Fruit fly (Drosophila melanogaster) whole organism, embryonic: ENCODE measurements around the gene kirre.

ENCODE experiments used
- Adf1 ChIP-seq: fragments of 200-800 bp; sonication (Bioruptor generic); IDR thresholded peaks from 2 replicates; pipeline ENCODE4 v1.3.6; 2022; ENCODE audit warnings: missing biosample characterization, missing genetic modification characterization
- BEAF-32 ChIP-seq: fragments of 200-800 bp; sonication (Bioruptor generic); optimal IDR thresholded peaks from 3 replicates; lab custom pipeline; 2017; ENCODE audit warnings: missing biosample characterization, missing genetic modification characterization, mild to moderate bottlenecking, moderate library complexity, missing genetic modification reagents
- Bgb ChIP-seq: fragments of 200-800 bp; sonication (Bioruptor generic); IDR thresholded peaks from 2 replicates; pipeline ENCODE4 v1.3.6; 2022; ENCODE audit warnings: missing biosample characterization, missing genetic modification characterization; ENCODE audit not compliant: partially characterized antibody
- CG10209 ChIP-seq: fragments of 200-800 bp; sonication (Bioruptor generic); optimal IDR thresholded peaks from 3 replicates; lab custom pipeline; 2017; ENCODE audit warnings: missing biosample characterization, mild to moderate bottlenecking, missing genetic modification characterization, missing genetic modification reagents
- CG1024 ChIP-seq: fragments of 200-800 bp; sonication (Bioruptor generic); IDR thresholded peaks from 2 replicates; pipeline ENCODE4 v1.3.6; 2022; ENCODE audit warnings: missing biosample characterization, missing genetic modification characterization
- CG10431 ChIP-seq: fragments of 200-800 bp; sonication (Bioruptor generic); optimal IDR thresholded peaks from 3 replicates; lab custom pipeline; 2018; ENCODE audit warnings: missing biosample characterization, mild to moderate bottlenecking, missing genetic modification characterization
- CG11247 ChIP-seq: fragments of 200-800 bp; sonication (Bioruptor generic); IDR thresholded peaks from 2 replicates; pipeline ENCODE4 v1.3.6; 2022; ENCODE audit warnings: missing biosample characterization, missing genetic modification characterization
- CG11456 ChIP-seq: fragments of 200-800 bp; sonication (Bioruptor generic); IDR thresholded peaks from 3 replicates; pipeline ENCODE4 v1.3.6; 2022; ENCODE audit warnings: missing biosample characterization, missing genetic modification characterization
- CG12071 ChIP-seq: fragments of 200-800 bp; sonication (Bioruptor generic); optimal IDR thresholded peaks from 3 replicates; lab custom pipeline; 2018; ENCODE audit warnings: missing biosample characterization, mild to moderate bottlenecking, missing genetic modification characterization
- CG12155 ChIP-seq: fragments of 200-800 bp; sonication (Bioruptor generic); optimal IDR thresholded peaks from 3 replicates; lab custom pipeline; 2016; ENCODE audit warnings: missing biosample characterization, missing genetic modification characterization
- CG12236 ChIP-seq: fragments of 200-800 bp; sonication (Bioruptor generic); optimal IDR thresholded peaks from 2 replicates; lab custom pipeline; 2016; ENCODE audit warnings: missing biosample characterization, missing genetic modification characterization
- CG12299 ChIP-seq: fragments of 200-800 bp; sonication (Bioruptor generic); optimal IDR thresholded peaks from 2 replicates; lab custom pipeline; 2018; ENCODE audit warnings: missing biosample characterization, mild to moderate bottlenecking, missing genetic modification characterization
- CG17912 ChIP-seq: fragments of 200-800 bp; sonication (Bioruptor generic); optimal IDR thresholded peaks from 2 replicates; lab custom pipeline; 2018; ENCODE audit warnings: missing biosample characterization, mild to moderate bottlenecking, missing genetic modification characterization
- CG30020 ChIP-seq: fragments of 200-800 bp; optimal IDR thresholded peaks from 2 replicates; lab custom pipeline; 2019; ENCODE audit warnings: missing biosample characterization, mild to moderate bottlenecking, missing genetic modification characterization, moderate library complexity
- CG34224 ChIP-seq: fragments of 200-800 bp; sonication (Bioruptor generic); IDR thresholded peaks from 3 replicates; pipeline ENCODE4 v1.3.6; 2022; ENCODE audit warnings: missing biosample characterization, missing genetic modification characterization; ENCODE audit not compliant: partially characterized antibody
- CG43689 ChIP-seq: fragments of 200-800 bp; sonication (Bioruptor generic); IDR thresholded peaks from 2 replicates; pipeline ENCODE4 v1.3.6; 2022; ENCODE audit warnings: missing biosample characterization, missing genetic modification characterization
- CG5953 ChIP-seq: fragments of 200-800 bp; sonication (Bioruptor generic); IDR thresholded peaks from 2 replicates; pipeline ENCODE4 v1.3.6; 2022; ENCODE audit warnings: missing biosample characterization, missing genetic modification characterization
- CG8290 ChIP-seq, 3 experiments: fragments of 200-800 bp; sonication (Bioruptor generic); optimal IDR thresholded peaks; 2 replicates each; lab custom pipeline; 2016 to 2019; ENCODE audit warnings: missing biosample characterization in 3 of 3, missing genetic modification characterization in 3 of 3, mild to moderate bottlenecking in 2 of 3, moderate library complexity in 1 of 3
- CG9932 ChIP-seq: fragments of 200-800 bp; sonication (Bioruptor generic); IDR thresholded peaks from 2 replicates; pipeline ENCODE4 v1.3.6; 2022; ENCODE audit warnings: missing biosample characterization, missing genetic modification characterization
- CHES-1-like ChIP-seq: fragments of 200-800 bp; sonication (Bioruptor generic); optimal IDR thresholded peaks from 2 replicates; lab custom pipeline; 2016; ENCODE audit warnings: missing biosample characterization, missing genetic modification characterization
- D ChIP-seq, 2 experiments: fragments of 200-800 bp in 1 of 2; fragments of >200 bp in 1 of 2; sonication (Bioruptor generic) in 1 of 2; optimal IDR thresholded peaks; 2 replicates in 1 of 2; 3 replicates in 1 of 2; lab custom pipeline; 2017; ENCODE audit warnings: mild to moderate bottlenecking in 1 of 2, missing biosample characterization in 1 of 2, missing genetic modification characterization in 1 of 2, missing genetic modification reagents in 1 of 2
- Dek ChIP-seq: fragments of 200-800 bp; sonication (Bioruptor generic); optimal IDR thresholded peaks from 3 replicates; lab custom pipeline; 2019; ENCODE audit warnings: missing biosample characterization, mild to moderate bottlenecking, missing genetic modification characterization, moderate library complexity
- Dip3 ChIP-seq: fragments of 200-800 bp; sonication (Bioruptor generic); optimal IDR thresholded peaks from 3 replicates; lab custom pipeline; 2016; ENCODE audit warnings: missing biosample characterization, missing genetic modification characterization
- E2f1 ChIP-seq: fragments of 200-800 bp; sonication (Bioruptor generic); IDR thresholded peaks from 2 replicates; pipeline ENCODE4 v1.3.6; 2022; ENCODE audit warnings: missing biosample characterization, missing genetic modification characterization
- Hr78 ChIP-seq, 2 experiments: fragments of 200-800 bp in 1 of 2; fragments of >200 bp in 1 of 2; sonication (Bioruptor generic) in 1 of 2; optimal IDR thresholded peaks; 2 replicates each; lab custom pipeline; 2017 to 2019; ENCODE audit warnings: missing biosample characterization in 2 of 2, missing genetic modification characterization in 2 of 2, mild to moderate bottlenecking in 1 of 2, moderate library complexity in 1 of 2
- Med ChIP-seq: fragments of 200-800 bp; sonication (Bioruptor generic); peaks from one replicate; lab custom pipeline; 2016; ENCODE audit warnings: missing biosample characterization, missing genetic modification characterization, mild to moderate bottlenecking, inconsistent platforms, moderate library complexity
- Mes4 ChIP-seq: fragments of 200-800 bp; sonication (Bioruptor generic); optimal IDR thresholded peaks from 2 replicates; lab custom pipeline; 2016; ENCODE audit warnings: missing biosample characterization, missing genetic modification characterization
- Sox100B ChIP-seq: fragments of 200-800 bp; sonication (Bioruptor generic); optimal IDR thresholded peaks from 3 replicates; lab custom pipeline; 2018; ENCODE audit warnings: missing biosample characterization, mild to moderate bottlenecking, missing genetic modification characterization
- Sox102F ChIP-seq: fragments of 200-800 bp; sonication (Bioruptor generic); optimal IDR thresholded peaks from 2 replicates; lab custom pipeline; 2018; ENCODE audit warnings: missing biosample characterization, mild to moderate bottlenecking, missing genetic modification characterization, moderate library complexity
- ac ChIP-seq: fragments of 200-800 bp; sonication (Bioruptor generic); optimal IDR thresholded peaks from 3 replicates; lab custom pipeline; 2017; ENCODE audit warnings: missing biosample characterization, mild to moderate bottlenecking, missing genetic modification characterization
- ato ChIP-seq: fragments of 200-800 bp; sonication (Bioruptor generic); IDR thresholded peaks from 2 replicates; pipeline ENCODE4 v1.3.6; 2022; ENCODE audit warnings: missing biosample characterization, missing genetic modification characterization; ENCODE audit not compliant: partially characterized antibody
- cg ChIP-seq: fragments of 200-800 bp; sonication (Bioruptor generic); optimal IDR thresholded peaks from 3 replicates; lab custom pipeline; 2019; ENCODE audit warnings: missing biosample characterization, mild to moderate bottlenecking, missing genetic modification characterization, moderate library complexity
- crp ChIP-seq, 2 experiments: fragments of 200-800 bp; sonication (Bioruptor generic); optimal IDR thresholded peaks; 2 replicates in 1 of 2; 3 replicates in 1 of 2; lab custom pipeline; 2017; ENCODE audit warnings: missing biosample characterization in 2 of 2, missing genetic modification characterization in 2 of 2, mild to moderate bottlenecking in 1 of 2, moderate library complexity in 1 of 2
- dmrt11E ChIP-seq: fragments of 200-800 bp; sonication (Bioruptor generic); optimal IDR thresholded peaks from 3 replicates; lab custom pipeline; 2018; ENCODE audit warnings: missing biosample characterization, mild to moderate bottlenecking, missing genetic modification characterization, moderate library complexity
- eyg ChIP-seq: fragments of 200-800 bp; sonication (Bioruptor generic); optimal IDR thresholded peaks from 3 replicates; lab custom pipeline; 2016; ENCODE audit warnings: missing biosample characterization, missing genetic modification characterization
- gsb ChIP-seq: fragments of 200-800 bp; sonication (Bioruptor generic); IDR thresholded peaks from 2 replicates; pipeline ENCODE4 v1.3.6; 2022; ENCODE audit warnings: missing biosample characterization, missing genetic modification characterization
- gt ChIP-seq: fragments of 200-800 bp; sonication (Bioruptor generic); IDR thresholded peaks from 2 replicates; pipeline ENCODE4 v1.3.6; 2022; ENCODE audit warnings: missing biosample characterization, missing genetic modification characterization
- hb ChIP-seq: fragments of 200-800 bp; sonication (Bioruptor generic); IDR thresholded peaks from 3 replicates; pipeline ENCODE4 v1.3.6; 2022; ENCODE audit warnings: missing biosample characterization, missing genetic modification characterization; ENCODE audit not compliant: partially characterized antibody
- jigr1 ChIP-seq: fragments of 200-800 bp; sonication (Bioruptor generic); IDR thresholded peaks from 3 replicates; pipeline ENCODE4 v1.3.6; 2022; ENCODE audit warnings: missing biosample characterization, missing genetic modification characterization
- kah ChIP-seq: fragments of 200-800 bp; sonication (Bioruptor generic); optimal IDR thresholded peaks from 2 replicates; lab custom pipeline; 2018; ENCODE audit warnings: missing biosample characterization, mild to moderate bottlenecking, missing genetic modification characterization
- ken ChIP-seq: fragments of 200-800 bp; sonication (Bioruptor generic); IDR thresholded peaks from 3 replicates; pipeline ENCODE4 v1.3.6; 2022; ENCODE audit warnings: missing biosample characterization, missing genetic modification characterization
- lmd ChIP-seq: fragments of 200-800 bp; sonication (Bioruptor generic); IDR thresholded peaks from 2 replicates; pipeline ENCODE4 v1.3.6; 2022; ENCODE audit warnings: missing biosample characterization, missing genetic modification characterization
- sr ChIP-seq: fragments of 200-800 bp; sonication (Bioruptor generic); IDR thresholded peaks from 3 replicates; pipeline ENCODE4 v1.3.6; 2022; ENCODE audit warnings: missing biosample characterization, missing genetic modification characterization
- tll ChIP-seq, 2 experiments: fragments of 200-800 bp in 1 of 2; fragments of >200 bp in 1 of 2; sonication (Bioruptor generic) in 1 of 2; optimal IDR thresholded peaks; 2 replicates each; lab custom pipeline; 2017 to 2019; ENCODE audit warnings: missing biosample characterization in 2 of 2, missing genetic modification characterization in 2 of 2, mild to moderate bottlenecking in 1 of 2, moderate library complexity in 1 of 2
- tup ChIP-seq: fragments of 200-800 bp; sonication (Bioruptor generic); optimal IDR thresholded peaks from 2 replicates; lab custom pipeline; 2016; ENCODE audit warnings: missing biosample characterization, mild to moderate bottlenecking, missing genetic modification characterization, moderate library complexity
- unpg ChIP-seq: fragments of 200-800 bp; sonication (Bioruptor generic); optimal IDR thresholded peaks from 3 replicates; lab custom pipeline; 2018; ENCODE audit warnings: missing biosample characterization, mild to moderate bottlenecking, missing genetic modification characterization, moderate library complexity
- yki ChIP-seq: fragments of >200 bp; optimal IDR thresholded peaks from 3 replicates; lab custom pipeline; 2018
- zen ChIP-seq: fragments of 200-800 bp; sonication (Bioruptor generic); optimal IDR thresholded peaks from 3 replicates; lab custom pipeline; 2018; ENCODE audit warnings: missing biosample characterization, mild to moderate bottlenecking, missing genetic modification characterization, moderate library complexity

Gene kirre

DNA sequence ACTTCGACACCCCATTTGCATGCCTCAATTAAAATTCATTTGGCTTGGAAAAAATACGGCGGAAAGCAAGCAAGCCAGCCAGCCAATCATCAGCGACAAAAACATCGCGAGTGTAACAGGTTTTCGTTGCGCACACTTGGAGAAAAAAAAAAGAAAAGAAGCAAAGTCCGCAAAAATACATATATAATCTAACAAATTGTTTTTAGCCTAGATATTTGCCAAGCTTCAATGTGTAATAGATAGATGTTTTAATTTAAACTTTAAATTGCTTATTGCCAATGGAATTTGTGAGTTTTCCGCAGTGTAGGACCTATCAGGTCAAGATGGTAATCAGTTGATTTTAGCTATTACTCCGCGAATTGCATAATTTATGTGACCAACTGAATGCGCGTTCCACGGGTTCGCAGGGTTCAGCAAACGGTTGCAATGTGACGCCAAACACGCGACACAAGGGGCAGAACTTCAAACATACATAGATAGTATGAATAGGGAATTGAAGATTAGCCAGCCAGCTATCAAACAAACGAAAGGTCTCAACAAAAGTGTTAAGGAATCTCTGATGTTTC, 46.5 kb downstream of the kirre start (continued):
- TF ChIP-seq BEAF-32 (no peak), Dek (tag; lab: Kevin White, UChicago) (peak; percentile 83), sr (GFP tag; lab: Robert Waterston, UW) (peak; percentile 80), ken (GFP tag; lab: Robert Waterston, UW) (peak; percentile 89), CG10431 (GFP tag; lab: Kevin White, UChicago) (no peak), gt (GFP tag; lab: Robert Waterston, UW) (peak; percentile 74), CG30020 (tag; lab: Kevin White, UChicago) (no peak), ato (GFP tag; lab: Robert Waterston, UW) (no peak), Sox102F (GFP tag; lab: Kevin White, UChicago) (peak; percentile 93), jigr1 (GFP tag; lab: Robert Waterston, UW) (peak; percentile 78; the same call in 2 of the 3 replicates), CG8290 (GFP tag; optimal IDR thresholded peaks at IDR 0.05; lab: Kevin White, UChicago) (peak; percentile 55), CG8290 (tag; optimal IDR thresholded peaks at IDR 0.05; lab: Kevin White, UChicago) (peak in 1 of 2 experiments; percentile 84), Mes4 (peak; percentile 79), unpg (GFP tag; lab: Kevin White, UChicago) (peak; percentile 91), gsb (peak; percentile 87), CG10209 (GFP tag; lab: Kevin White, UChicago) (peak; percentile 87), cg (GFP tag; lab: Kevin White, UChicago) (no peak), tll (GFP tag; optimal IDR thresholded peaks at IDR 0.05; lab: Kevin White, UChicago) (no peak), tup (peak; percentile 58), kah (GFP tag; lab: Kevin White, UChicago) (peak; percentile 75), CG11247 (GFP tag; lab: Robert Waterston, UW) (peak; percentile 92), E2f1 (GFP tag; lab: Robert Waterston, UW) (peak; percentile 89), D (optimal IDR thresholded peaks at IDR 0.05; lab: Kevin White, UChicago) (no peak), D (GFP tag; optimal IDR thresholded peaks at IDR 0.05; lab: Kevin White, UChicago) (peak; percentile 58), crp (GFP tag; optimal IDR thresholded peaks at IDR 0.05; lab: Kevin White, UChicago) (peak in 1 of 2 experiments; percentile 18), Sox100B (GFP tag; lab: Kevin White, UChicago) (peak; percentile 74), CG1024 (GFP tag; lab: Robert Waterston, UW) (peak; percentile 77), dmrt11E (peak; percentile 39), CG9932 (GFP tag; lab: Robert Waterston, UW) (peak; percentile 89), CG34224 (GFP tag; lab: Robert Waterston, UW) (no peak), zen (tag; lab: Kevin White, UChicago) (peak; percentile 80), CG11456 (GFP tag; lab: Robert Waterston, UW) (peak; percentile 93), Bgb (GFP tag; lab: Robert Waterston, UW) (no peak), CG12155 (GFP tag; lab: Kevin White, UChicago) (peak; percentile 85), Med (GFP tag; lab: Kevin White, UChicago) (peak; percentile 99), CG43689 (GFP tag; lab: Robert Waterston, UW) (peak; percentile 84), Adf1 (peak; percentile 66), CG12236 (GFP tag; lab: Kevin White, UChicago) (no peak), CG12071 (peak; percentile 84), ac (no peak), Dip3 (GFP tag; lab: Kevin White, UChicago) (peak; percentile 85), lmd (GFP tag; lab: Robert Waterston, UW) (peak; percentile 92), CG17912 (no peak), eyg (GFP tag; lab: Kevin White, UChicago) (peak; percentile 78), yki (lab: Kevin White, UChicago) (no peak), hb (no peak), CG5953 (peak; percentile 88), CHES-1-like (GFP tag; lab: Kevin White, UChicago) (peak; percentile 81), CG12299 (peak; percentile 56), Hr78 (GFP tag; optimal IDR thresholded peaks at IDR 0.05; lab: Kevin White, UChicago) (peak in 1 of 2 experiments; percentile 19)
